Fruit fly (Drosophila melanogaster): ENCODE results near the gene Ir11a.

dm6 chrX:12391732-12392131 is 14.2 kb upstream of the Ir11a start:
- no peak for TF ChIP-seq Pif1A (GFP tag; optimal IDR thresholded peaks at IDR 0.05)
- TF ChIP-seq CG14655 (GFP tag; optimal IDR thresholded peaks at IDR 0.05): no peak
- TF ChIP-seq CG34367 (tag; optimal IDR thresholded peaks at IDR 0.05): no peak
- TF ChIP-seq CG13204 (GFP tag; optimal IDR thresholded peaks at IDR 0.05): no peak
- TF ChIP-seq D1 (tag; optimal IDR thresholded peaks at IDR 0.05): no peak
- no peak for TF ChIP-seq CG32121 (GFP tag; IDR thresholded peaks at IDR 0.05)
- no peak for TF ChIP-seq CG12605 (GFP tag; IDR thresholded peaks at IDR 0.05)
- TF ChIP-seq EcR (GFP tag; optimal IDR thresholded peaks at IDR 0.05): no peak
- no peak for TF ChIP-seq CG15710 (tag; optimal IDR thresholded peaks at IDR 0.05)

Data from whole organism, pupa.